Worm (Caenorhabditis elegans): ENCODE results near the gene T07A9.15.

Gene T07A9.15

ce11 chrIV:420686-421085 lies 27.3 kb upstream of the T07A9.15 start:
- TF ChIP-seq snu-23 (GFP tag; optimal IDR thresholded peaks at IDR 0.05) (no peak), aly-2 (tag; optimal IDR thresholded peaks at IDR 0.05) (no peak), elt-3 (tag; optimal IDR thresholded peaks at IDR 0.05) (no peak), ceh-8 (GFP tag; optimal IDR thresholded peaks at IDR 0.05) (no peak), unc-62 (GFP tag; optimal IDR thresholded peaks at IDR 0.05) (no peak), efl-1 (optimal IDR thresholded peaks at IDR 0.05) (no peak), efl-1 (GFP tag; optimal IDR thresholded peaks at IDR 0.05 in 1 of 2) (peak in 1 of 2 experiments; percentile 86)

ce11 chrIV:419674-420073 lies 26.3 kb upstream of the T07A9.15 start, which contains the start of gene eri-1:
TSS of gene eri-1 (minus strand) at chrIV:419958.
- TF ChIP-seq tlp-1 (tag; optimal IDR thresholded peaks at IDR 0.05) (no peak), egl-27 (tag; optimal IDR thresholded peaks at IDR 0.05) (no peak), ceh-8 (GFP tag; optimal IDR thresholded peaks at IDR 0.05) (no peak), hlh-4 (tag; optimal IDR thresholded peaks at IDR 0.05) (no peak), hpl-2 (GFP tag; optimal IDR thresholded peaks at IDR 0.05) (no peak), fkh-8 (tag; optimal IDR thresholded peaks at IDR 0.05) (no peak)

ce11 chrIV:410420-410891 lies 17.1 kb upstream of the T07A9.15 start, which contains the start of gene T07A9.12:
TSS of gene T07A9.12 (plus strand) at chrIV:410867.
- TF ChIP-seq efl-1 (optimal IDR thresholded peaks at IDR 0.05) (peak; percentile 76 to 84), efl-1 (GFP tag; optimal IDR thresholded peaks at IDR 0.05 in 1 of 2) (peak; percentile 41 to 92), mef-2 (tag; optimal IDR thresholded peaks at IDR 0.05) (peak; percentile 23), lin-35 (GFP tag; optimal IDR thresholded peaks at IDR 0.05) (peak; percentile 74 to 76), skn-1 (tag; optimal IDR thresholded peaks at IDR 0.05) (peak; percentile 44), nhr-85 (tag) (peak; percentile 78), swsn-7 (tag; optimal IDR thresholded peaks at IDR 0.05) (peak; percentile 80), egl-27 (tag; optimal IDR thresholded peaks at IDR 0.05) (peak in 1 of 2 experiments; percentile 50), nhr-12 (tag; optimal IDR thresholded peaks at IDR 0.05) (no peak), F16B12.6 (tag; optimal IDR thresholded peaks at IDR 0.05) (peak; percentile 25), lin-13 (GFP tag; optimal IDR thresholded peaks at IDR 0.05) (peak; percentile 69), nhr-90 (tag; optimal IDR thresholded peaks at IDR 0.05; ENCODE audit: poor library complexity) (peak; percentile 77), hlh-17 (GFP tag; optimal IDR thresholded peaks at IDR 0.05; ENCODE audit: borderline replicate concordance) (no peak), blmp-1 (tag; optimal IDR thresholded peaks at IDR 0.05) (peak; percentile 32), fkh-8 (tag; optimal IDR thresholded peaks at IDR 0.05) (peak; percentile 83), zip-4 (GFP tag; optimal IDR thresholded peaks at IDR 0.05) (no peak), elt-3 (tag; optimal IDR thresholded peaks at IDR 0.05) (no peak), ceh-88 (GFP tag; IDR thresholded peaks at IDR 0.05) (no peak; the same call in 1 of the 2 replicates), lin-14 (GFP tag; optimal IDR thresholded peaks at IDR 0.05) (no peak), jun-1 (tag; optimal IDR thresholded peaks at IDR 0.05) (peak; percentile 63), unc-130 (tag; optimal IDR thresholded peaks at IDR 0.05) (peak; percentile 77), sptf-1 (tag; optimal IDR thresholded peaks at IDR 0.05) (no peak), ceh-63 (GFP tag; optimal IDR thresholded peaks at IDR 0.05) (no peak), snpc-4 (tag; optimal IDR thresholded peaks at IDR 0.05) (no peak), ceh-90 (tag; optimal IDR thresholded peaks at IDR 0.05) (peak; percentile 33), fkh-4 (tag; optimal IDR thresholded peaks at IDR 0.05; ENCODE audit: borderline replicate concordance) (no peak), irx-1 (tag; optimal IDR thresholded peaks at IDR 0.05) (peak; percentile 35), snu-23 (GFP tag; optimal IDR thresholded peaks at IDR 0.05) (peak; percentile 91), egl-13 (tag; optimal IDR thresholded peaks at IDR 0.05) (peak; percentile 54), mdl-1 (tag; optimal IDR thresholded peaks at IDR 0.05) (peak in 1 of 2 experiments; percentile 50), grh-1 (GFP tag; IDR thresholded peaks at IDR 0.05) (no peak), dsc-1 (tag; optimal IDR thresholded peaks at IDR 0.05) (peak; percentile 54), pag-3 (tag; optimal IDR thresholded peaks at IDR 0.05; ENCODE audit: borderline replicate concordance, insufficient read depth) (no peak), vab-15 (tag; optimal IDR thresholded peaks at IDR 0.05) (peak; percentile 83), nhr-84 (tag; optimal IDR thresholded peaks at IDR 0.05) (no peak), lir-3 (tag; optimal IDR thresholded peaks at IDR 0.05; ENCODE audit: poor library complexity) (peak; percentile 84), elt-2 (tag; optimal IDR thresholded peaks at IDR 0.05) (peak; percentile 66), ama-1 (optimal IDR thresholded peaks at IDR 0.05) (no peak), nhr-77 (tag; optimal IDR thresholded peaks at IDR 0.05) (peak; percentile 55), tbx-2 (tag; optimal IDR thresholded peaks at IDR 0.05) (peak; percentile 82), ceh-8 (GFP tag; optimal IDR thresholded peaks at IDR 0.05) (no peak), mep-1 (tag; optimal IDR thresholded peaks at IDR 0.05) (peak; percentile 86), pax-3 (tag; optimal IDR thresholded peaks at IDR 0.05) (peak; percentile 81)
